Worm (Caenorhabditis elegans): ENCODE measurements around the gene srz-63.

DNA sequence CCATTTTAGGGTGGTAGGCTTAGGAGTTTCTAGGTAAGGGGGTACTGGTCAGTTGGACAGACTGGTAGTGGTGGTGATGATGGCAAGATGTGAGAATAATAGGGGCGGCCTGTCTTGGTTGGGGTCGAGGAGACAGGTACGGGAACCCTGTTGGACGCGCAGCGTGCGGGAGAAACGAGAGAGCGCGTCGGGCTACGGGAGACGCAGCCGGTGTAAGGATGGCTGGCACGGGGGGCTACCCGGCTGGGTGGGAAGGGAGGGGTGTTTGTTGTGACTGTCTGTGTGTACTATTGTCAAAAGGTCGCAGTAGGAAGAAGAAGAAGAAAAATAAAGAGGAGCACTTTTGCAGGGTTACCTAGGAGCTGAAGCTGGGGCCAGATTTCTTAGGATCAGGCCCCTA is 42.0 kb upstream of the srz-63 start:
- TF ChIP-seq dpl-1 (GFP tag; optimal IDR thresholded peaks at IDR 0.05) (no peak), F52B5.7 (tag; optimal IDR thresholded peaks at IDR 0.05) (no peak), F33H1.4 (GFP tag; IDR thresholded peaks at IDR 0.05) (no peak), tlf-1 (GFP tag; optimal IDR thresholded peaks at IDR 0.05) (no peak), pha-4 (tag; optimal IDR thresholded peaks at IDR 0.05) (no peak), nfyb-1 (GFP tag; IDR thresholded peaks at IDR 0.05) (no peak), ets-4 (GFP tag; optimal IDR thresholded peaks at IDR 0.05) (no peak), Y53G8AR.9 (GFP tag; conservative IDR thresholded peaks at IDR 0.05) (no peak), D2030.7 (GFP tag; IDR thresholded peaks at IDR 0.05) (no peak), ztf-3 (GFP tag; optimal IDR thresholded peaks at IDR 0.05) (no peak), Y56A3A.18 (GFP tag; IDR thresholded peaks at IDR 0.05) (no peak), nhr-80 (tag; optimal IDR thresholded peaks at IDR 0.05) (no peak)
